Worm (Caenorhabditis elegans) whole organism, L1 larva: ENCODE data around the gene iff-2.
A peak's percentile ranks its signal among the peaks of the same experiment; 100 is the strongest.

Experiments
- C16A3.4 ChIP-seq: fragments of 150-350 bp; optimal IDR thresholded peaks from 2 replicates; lab custom pipeline; 2014; ENCODE audit warnings: missing biosample characterization, missing genetic modification characterization
- C34B4.2 ChIP-seq: sonication (generic microtip); optimal IDR thresholded peaks from 2 replicates; lab custom pipeline; 2017; ENCODE audit warnings: mild to moderate bottlenecking, missing genetic modification characterization, missing compliant biosample characterization
- F16B12.6 ChIP-seq: fragments of 150-350 bp; optimal IDR thresholded peaks from 2 replicates; lab custom pipeline; 2014; ENCODE audit warnings: missing biosample characterization, missing genetic modification characterization
- aha-1 ChIP-seq: fragments of 150-350 bp; optimal IDR thresholded peaks from 2 replicates; lab custom pipeline; 2014; ENCODE audit warnings: missing biosample characterization, missing genetic modification characterization
- ama-1 ChIP-seq: fragments of 150-350 bp; optimal IDR thresholded peaks from 2 replicates; lab custom pipeline; 2014
- blmp-1 ChIP-seq: fragments of 150-350 bp; optimal IDR thresholded peaks from 2 replicates; lab custom pipeline; 2014; ENCODE audit warnings: missing biosample characterization, missing genetic modification characterization
- ceh-8 ChIP-seq: fragments of 200-800 bp; sonication (Bioruptor generic); optimal IDR thresholded peaks from 2 replicates; lab custom pipeline; 2018; ENCODE audit warnings: mild to moderate bottlenecking, missing genetic modification characterization, moderate library complexity, missing compliant biosample characterization
- ceh-82 ChIP-seq, 3 experiments: fragments of 150-350 bp in 1 of 3; sonication (generic microtip) in 2 of 3; optimal IDR thresholded peaks; 2 replicates each; lab custom pipeline; 2014 to 2017; ENCODE audit warnings: missing biosample characterization in 3 of 3, missing genetic modification characterization in 3 of 3
- ces-1 ChIP-seq: fragments of 150-350 bp; optimal IDR thresholded peaks from 2 replicates; lab custom pipeline; 2014; ENCODE audit warnings: missing biosample characterization, missing genetic modification reagents, missing genetic modification characterization
- dpl-1 ChIP-seq, 3 experiments: fragments of 150-350 bp in 2 of 3; sonication (generic microtip) in 1 of 3; optimal IDR thresholded peaks; 2 replicates each; lab custom pipeline; 2014 to 2017; ENCODE audit warnings: missing biosample characterization in 3 of 3, missing genetic modification characterization in 3 of 3, missing genetic modification reagents in 3 of 3
- efl-1 ChIP-seq, 4 experiments: fragments of 150-350 bp; optimal IDR thresholded peaks in 3 of 4; peaks in 1 of 4; 1 replicate in 1 of 4; 2 replicates in 3 of 4; lab custom pipeline; 2014; ENCODE audit warnings: missing biosample characterization in 2 of 4, missing genetic modification characterization in 2 of 4, missing genetic modification reagents in 2 of 4
- efl-3 ChIP-seq: fragments of 200-800 bp; sonication (Bioruptor generic); optimal IDR thresholded peaks from 2 replicates; lab custom pipeline; 2018; ENCODE audit warnings: mild to moderate bottlenecking, missing genetic modification characterization, missing compliant biosample characterization
- elt-3 ChIP-seq, 6 experiments: fragments of 150-350 bp in 1 of 6; sonication (generic microtip); optimal IDR thresholded peaks; 2 replicates each; lab custom pipeline; 2017 to 2018; ENCODE audit warnings: missing biosample characterization in 6 of 6, missing genetic modification characterization in 6 of 6, inconsistent platforms in 1 of 6
- fkh-10 ChIP-seq: sonication (generic microtip); optimal IDR thresholded peaks from 2 replicates; lab custom pipeline; 2017; ENCODE audit warnings: missing biosample characterization, missing genetic modification reagents, missing genetic modification characterization
- fkh-8 ChIP-seq: sonication (generic microtip); optimal IDR thresholded peaks from 2 replicates; lab custom pipeline; 2016; ENCODE audit warnings: mild to moderate bottlenecking, missing genetic modification characterization, missing compliant biosample characterization
- fos-1 ChIP-seq: fragments of 150-350 bp; optimal IDR thresholded peaks from 2 replicates; lab custom pipeline; 2014; ENCODE audit warnings: missing biosample characterization, missing genetic modification characterization
- hlh-17 ChIP-seq: fragments of 200-800 bp; sonication (Bioruptor generic); optimal IDR thresholded peaks from 2 replicates; lab custom pipeline; 2018; ENCODE audit warnings: missing genetic modification characterization, mild to moderate bottlenecking, missing compliant biosample characterization, moderate library complexity, borderline replicate concordance
- hpl-2 ChIP-seq: fragments of 150-350 bp; optimal IDR thresholded peaks from 2 replicates; lab custom pipeline; 2014; ENCODE audit warnings: missing biosample characterization, missing genetic modification reagents, missing genetic modification characterization
- isw-1 ChIP-seq: fragments of 200-800 bp; sonication (Bioruptor generic); IDR thresholded peaks from 2 replicates; pipeline ENCODE4 v1.3.6; 2022; ENCODE audit warnings: missing genetic modification characterization, missing compliant biosample characterization
- jun-1 ChIP-seq: fragments of 150-350 bp; optimal IDR thresholded peaks from 2 replicates; lab custom pipeline; 2014; ENCODE audit warnings: missing biosample characterization, missing genetic modification reagents, missing genetic modification characterization
- lin-14 ChIP-seq: fragments of 200-800 bp; sonication (Bioruptor generic); optimal IDR thresholded peaks from 2 replicates; lab custom pipeline; 2018; ENCODE audit warnings: mild to moderate bottlenecking, missing genetic modification characterization, moderate library complexity, missing compliant biosample characterization
- lin-15B ChIP-seq: fragments of 150-350 bp; sonication (generic microtip); optimal IDR thresholded peaks from 3 replicates; lab custom pipeline; 2014; ENCODE audit warnings: missing biosample characterization, missing genetic modification characterization
- lin-35 ChIP-seq, 2 experiments: fragments of 150-350 bp; optimal IDR thresholded peaks; 2 replicates each; lab custom pipeline; 2014; ENCODE audit warnings: missing biosample characterization in 2 of 2, missing genetic modification characterization in 2 of 2, missing genetic modification reagents in 2 of 2
- lin-39 ChIP-seq: fragments of 150-350 bp; optimal IDR thresholded peaks from 2 replicates; lab custom pipeline; 2014; ENCODE audit warnings: missing biosample characterization, missing genetic modification reagents, missing genetic modification characterization
- lir-3 ChIP-seq: sonication (generic microtip); optimal IDR thresholded peaks from 2 replicates; lab custom pipeline; 2016; ENCODE audit warnings: mild to moderate bottlenecking, missing genetic modification characterization, moderate library complexity, missing compliant biosample characterization; ENCODE audit not compliant: poor library complexity
- lsy-2 ChIP-seq, 2 experiments: fragments of 150-350 bp; optimal IDR thresholded peaks; 2 replicates each; lab custom pipeline; 2014; ENCODE audit warnings: missing biosample characterization in 2 of 2, missing genetic modification characterization in 2 of 2
- mab-9 ChIP-seq: fragments of 200-800 bp; sonication (Bioruptor generic); IDR thresholded peaks from 2 replicates; pipeline ENCODE4 v1.3.6; 2022; ENCODE audit warnings: missing genetic modification reagents, missing genetic modification characterization, missing compliant biosample characterization
- mdl-1 ChIP-seq, 2 experiments: fragments of 150-350 bp; optimal IDR thresholded peaks; 2 replicates each; lab custom pipeline; 2014 to 2017; ENCODE audit warnings: missing biosample characterization in 2 of 2, missing genetic modification characterization in 2 of 2, inconsistent platforms in 1 of 2
- mef-2 ChIP-seq: fragments of 150-350 bp; optimal IDR thresholded peaks from 2 replicates; lab custom pipeline; 2014; ENCODE audit warnings: missing biosample characterization, missing genetic modification characterization
- mep-1 ChIP-seq: fragments of 150-350 bp; optimal IDR thresholded peaks from 2 replicates; lab custom pipeline; 2014; ENCODE audit warnings: missing biosample characterization, missing genetic modification characterization
- nhr-11 ChIP-seq: fragments of 150-350 bp; optimal IDR thresholded peaks from 2 replicates; lab custom pipeline; 2014; ENCODE audit warnings: missing biosample characterization, missing genetic modification characterization
- nhr-12 ChIP-seq: sonication (generic microtip); optimal IDR thresholded peaks from 2 replicates; lab custom pipeline; 2017; ENCODE audit warnings: missing biosample characterization, missing genetic modification characterization
- nhr-19 ChIP-seq: fragments of 200-800 bp; sonication (Bioruptor generic); conservative IDR thresholded peaks from 2 replicates; pipeline ENCODE4 v1.3.6; 2022; ENCODE audit warnings: missing genetic modification characterization, missing compliant biosample characterization
- nhr-20 ChIP-seq: sonication (generic microtip); optimal IDR thresholded peaks from 2 replicates; lab custom pipeline; 2016; ENCODE audit warnings: mild to moderate bottlenecking, missing genetic modification characterization, missing compliant biosample characterization
- nhr-237 ChIP-seq: fragments of 150-350 bp; optimal IDR thresholded peaks from 2 replicates; lab custom pipeline; 2014; ENCODE audit warnings: missing biosample characterization, missing genetic modification characterization
- nhr-28 ChIP-seq: fragments of 150-350 bp; optimal IDR thresholded peaks from 2 replicates; lab custom pipeline; 2014; ENCODE audit warnings: missing biosample characterization, missing genetic modification characterization
- nhr-47 ChIP-seq: sonication (generic microtip); optimal IDR thresholded peaks from 2 replicates; lab custom pipeline; 2016; ENCODE audit warnings: mild to moderate bottlenecking, missing genetic modification characterization, moderate library complexity, missing compliant biosample characterization
- nhr-71 ChIP-seq: sonication (generic microtip); optimal IDR thresholded peaks from 2 replicates; lab custom pipeline; 2016; ENCODE audit warnings: mild to moderate bottlenecking, missing genetic modification characterization, moderate library complexity, missing compliant biosample characterization
- nhr-76 ChIP-seq: sonication (generic microtip); optimal IDR thresholded peaks from 2 replicates; lab custom pipeline; 2017; ENCODE audit warnings: missing biosample characterization, missing genetic modification characterization
- nhr-77 ChIP-seq: fragments of 150-350 bp; optimal IDR thresholded peaks from 2 replicates; lab custom pipeline; 2014; ENCODE audit warnings: missing biosample characterization, missing genetic modification characterization
- nhr-85 ChIP-seq: sonication (generic microtip); peaks from one replicate; lab custom pipeline; 2016; ENCODE audit warnings: missing genetic modification characterization, inconsistent platforms, missing compliant biosample characterization
- pag-3 ChIP-seq: sonication (generic microtip); optimal IDR thresholded peaks from 2 replicates; lab custom pipeline; 2017; ENCODE audit warnings: missing genetic modification characterization, mild to moderate bottlenecking, missing compliant biosample characterization, antibody characterized with exemption, borderline replicate concordance; ENCODE audit not compliant: insufficient read depth
- pax-3 ChIP-seq: fragments of 200-800 bp; sonication (Bioruptor generic); optimal IDR thresholded peaks from 2 replicates; lab custom pipeline; 2018; ENCODE audit warnings: mild to moderate bottlenecking, missing genetic modification characterization, moderate library complexity, missing compliant biosample characterization
- rnt-1 ChIP-seq: sonication (generic microtip); optimal IDR thresholded peaks from 2 replicates; lab custom pipeline; 2016; ENCODE audit warnings: mild to moderate bottlenecking, missing genetic modification characterization, moderate library complexity, missing compliant biosample characterization
- snpc-4 ChIP-seq: fragments of 150-350 bp; optimal IDR thresholded peaks from 2 replicates; lab custom pipeline; 2014; ENCODE audit warnings: missing biosample characterization, missing genetic modification characterization
- snu-23 ChIP-seq: sonication (generic microtip); optimal IDR thresholded peaks from 2 replicates; lab custom pipeline; 2016; ENCODE audit warnings: missing genetic modification characterization, missing compliant biosample characterization
- sox-4 ChIP-seq: sonication (generic microtip); optimal IDR thresholded peaks from 2 replicates; lab custom pipeline; 2016; ENCODE audit warnings: missing genetic modification characterization, missing compliant biosample characterization
- sup-37 ChIP-seq: fragments of 200-800 bp; sonication (Bioruptor generic); optimal IDR thresholded peaks from 2 replicates; lab custom pipeline; 2018; ENCODE audit warnings: mild to moderate bottlenecking, missing genetic modification characterization, missing compliant biosample characterization
- tlp-1 ChIP-seq: fragments of 150-350 bp; optimal IDR thresholded peaks from 2 replicates; lab custom pipeline; 2014; ENCODE audit warnings: missing biosample characterization, missing genetic modification characterization
- unc-98 ChIP-seq: fragments of 200-800 bp; sonication (Bioruptor generic); IDR thresholded peaks from 2 replicates; pipeline ENCODE4 v1.3.6; 2022; ENCODE audit warnings: missing genetic modification characterization, missing compliant biosample characterization
- zag-1 ChIP-seq: fragments of 150-350 bp; optimal IDR thresholded peaks from 2 replicates; lab custom pipeline; 2014; ENCODE audit warnings: missing biosample characterization, missing genetic modification characterization
- zip-4 ChIP-seq: fragments of 200-800 bp; sonication (Bioruptor generic); optimal IDR thresholded peaks from 2 replicates; lab custom pipeline; 2018; ENCODE audit warnings: mild to moderate bottlenecking, missing genetic modification characterization, moderate library complexity, missing compliant biosample characterization
- ztf-4 ChIP-seq: fragments of 150-350 bp; optimal IDR thresholded peaks from 2 replicates; lab custom pipeline; 2014; ENCODE audit warnings: missing biosample characterization, missing genetic modification characterization

iff-2 gene

DNA sequence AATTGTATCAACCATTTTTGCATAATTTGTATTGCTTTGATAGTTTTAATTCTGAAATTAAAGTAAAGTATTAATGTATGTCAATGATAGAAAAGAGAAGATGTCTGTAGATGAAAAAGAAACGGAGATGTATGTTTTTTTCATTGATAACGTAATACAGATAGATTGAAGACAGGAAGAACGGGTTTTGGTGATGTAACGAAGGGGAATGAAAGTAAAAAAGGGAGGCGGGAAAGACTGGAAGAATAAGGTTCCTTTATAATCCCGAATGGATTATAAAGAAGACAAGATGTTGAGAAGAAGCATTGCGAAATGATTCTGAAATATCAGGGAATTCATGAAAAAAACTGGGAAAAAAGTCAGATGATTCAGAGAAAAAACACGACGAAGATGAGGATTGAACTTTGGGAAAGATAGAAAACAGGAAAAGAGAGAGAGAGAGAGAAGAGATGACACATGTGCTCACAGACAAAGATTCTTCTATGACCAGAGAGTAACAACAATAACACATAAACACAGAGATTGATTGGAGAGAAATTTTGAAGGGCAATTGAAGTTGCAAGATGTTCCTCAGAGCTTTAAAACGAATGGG is 24.0 kb upstream of the iff-2 start, which contains the start of gene F54C9.11:
Gene F54C9.11 (minus strand): TSS at position 51 of the 592 bp plus-strand sequence.
- no peak for TF ChIP-seq hlh-17 (GFP tag; lab: Kevin White, UChicago)
- no peak for TF ChIP-seq mdl-1 (tag; optimal IDR thresholded peaks at IDR 0.05; lab: Kevin White, UChicago)
- peak in 1 of 2 experiments; percentile 57 for TF ChIP-seq lsy-2 (tag; optimal IDR thresholded peaks at IDR 0.05; lab: Kevin White, UChicago)
- no peak for TF ChIP-seq nhr-19 (GFP tag; lab: Robert Waterston, UW)
- no peak for TF ChIP-seq fkh-8 (tag; lab: Kevin White, UChicago)
- TF ChIP-seq lin-39 (tag; lab: Kevin White, UChicago): no peak
- TF ChIP-seq lin-35 (GFP tag; optimal IDR thresholded peaks at IDR 0.05; lab: Kevin White, UChicago): peak in 1 of 2 experiments; percentile 14
- no peak for TF ChIP-seq nhr-237 (tag; lab: Kevin White, UChicago)
- peak; percentile 64 for TF ChIP-seq blmp-1
- no peak for TF ChIP-seq lin-15B
- no peak for TF ChIP-seq lir-3 (tag; lab: Kevin White, UChicago)
- peak; percentile 12 for TF ChIP-seq mep-1
- no peak for TF ChIP-seq sox-4 (tag; lab: Kevin White, UChicago)
- TF ChIP-seq fkh-10 (GFP tag; lab: Kevin White, UChicago): no peak
- no peak for TF ChIP-seq nhr-20
- no peak for TF ChIP-seq sup-37
- TF ChIP-seq nhr-76 (tag; lab: Kevin White, UChicago): no peak
- no peak for TF ChIP-seq efl-1 (optimal IDR thresholded peaks at IDR 0.05; lab: Kevin White, UChicago)
- TF ChIP-seq efl-1 (GFP tag; optimal IDR thresholded peaks at IDR 0.05 in 1 of 2; lab: Kevin White, UChicago): no peak
- no peak for TF ChIP-seq dpl-1 (GFP tag; optimal IDR thresholded peaks at IDR 0.05; lab: Kevin White, UChicago)
- TF ChIP-seq nhr-71 (tag; lab: Kevin White, UChicago): peak; percentile 62
- TF ChIP-seq nhr-77: no peak
- TF ChIP-seq efl-3: no peak
- TF ChIP-seq C34B4.2: no peak
- no peak for TF ChIP-seq snpc-4 (tag; lab: Kevin White, UChicago)
- TF ChIP-seq jun-1: no peak
- TF ChIP-seq rnt-1 (tag; lab: Kevin White, UChicago): peak; percentile 42
- no peak for TF ChIP-seq pag-3 (tag; lab: Kevin White, UChicago)
- TF ChIP-seq zip-4 (GFP tag; lab: Kevin White, UChicago): no peak
- no peak for TF ChIP-seq fos-1 (tag; lab: Kevin White, UChicago)
- no peak for TF ChIP-seq aha-1 (tag; lab: Kevin White, UChicago)
- TF ChIP-seq lin-14: peak; percentile 73
- TF ChIP-seq isw-1 (GFP tag; lab: Robert Waterston, UW): no peak
- no peak for TF ChIP-seq ceh-8
- no peak for TF ChIP-seq tlp-1 (tag; lab: Kevin White, UChicago)
- no peak for TF ChIP-seq ceh-82 (tag; optimal IDR thresholded peaks at IDR 0.05; lab: Kevin White, UChicago)
- TF ChIP-seq mef-2: no peak
- no peak for TF ChIP-seq elt-3 (tag; optimal IDR thresholded peaks at IDR 0.05; lab: Kevin White, UChicago)
- TF ChIP-seq ces-1 (GFP tag; lab: Kevin White, UChicago): no peak
- TF ChIP-seq pax-3 (tag; lab: Kevin White, UChicago): no peak
- no peak for TF ChIP-seq hpl-2 (GFP tag; lab: Kevin White, UChicago)
- no peak for TF ChIP-seq nhr-28 (tag; lab: Kevin White, UChicago)
- no peak for TF ChIP-seq zag-1 (tag; lab: Kevin White, UChicago)
- no peak for TF ChIP-seq unc-98 (GFP tag; lab: Robert Waterston, UW)
- no peak for TF ChIP-seq nhr-47 (tag; lab: Kevin White, UChicago)
- peak; percentile 30 for TF ChIP-seq ztf-4 (tag; lab: Kevin White, UChicago)
- peak; percentile 7 for TF ChIP-seq C16A3.4 (tag; lab: Kevin White, UChicago)
- no peak for TF ChIP-seq mab-9 (GFP tag; lab: Robert Waterston, UW)
- TF ChIP-seq nhr-85 (tag; lab: Kevin White, UChicago): no peak
- TF ChIP-seq snu-23 (GFP tag; lab: Kevin White, UChicago): peak; percentile 11
- TF ChIP-seq nhr-11 (tag; lab: Kevin White, UChicago): no peak
- TF ChIP-seq F16B12.6: no peak
- TF ChIP-seq ama-1 (lab: Kevin White, UChicago): no peak
- TF ChIP-seq nhr-12 (tag; lab: Kevin White, UChicago): no peak
